Worm (Caenorhabditis elegans): ENCODE data around the gene chl-1.

Gene chl-1

ce11 chrIII:10435938-10436842 lies 31.1 kb upstream of the chl-1 start, which contains the start of the genes smrd-1 and enu-3.1:
TSS of gene smrd-1 (minus strand) at chrIII:10435988.
TSS of gene enu-3.1 (plus strand) at chrIII:10436276.
- TF ChIP-seq lin-15B (tag; optimal IDR thresholded peaks at IDR 0.05) (peak; percentile 78), pqm-1 (tag; optimal IDR thresholded peaks at IDR 0.05) (peak; percentile 0), pha-4 (tag; optimal IDR thresholded peaks at IDR 0.05) (peak; percentile 5), nhr-23 (tag; optimal IDR thresholded peaks at IDR 0.05) (peak; percentile 2), hmg-11 (tag; optimal IDR thresholded peaks at IDR 0.05) (peak; percentile 22), tbx-2 (tag; optimal IDR thresholded peaks at IDR 0.05) (peak; percentile 2), nfya-1 (tag; optimal IDR thresholded peaks at IDR 0.05; ENCODE audit: insufficient read depth) (peak; percentile 67), fkh-10 (GFP tag; optimal IDR thresholded peaks at IDR 0.05) (peak; percentile 29), nhr-43 (tag; optimal IDR thresholded peaks at IDR 0.05; ENCODE audit: poor library complexity, severe bottlenecking) (peak; percentile 30), lin-39 (tag; optimal IDR thresholded peaks at IDR 0.05) (peak; percentile 29)

ce11 chrIII:10432104-10432503 lies 27.1 kb upstream of the chl-1 start:
- TF ChIP-seq R02D3.7 (tag; optimal IDR thresholded peaks at IDR 0.05) (no peak), ZK546.5 (tag; optimal IDR thresholded peaks at IDR 0.05) (no peak), nhr-76 (tag; optimal IDR thresholded peaks at IDR 0.05) (no peak), fos-1 (tag; optimal IDR thresholded peaks at IDR 0.05) (no peak), jun-1 (tag; optimal IDR thresholded peaks at IDR 0.05) (no peak), lin-15B (tag; optimal IDR thresholded peaks at IDR 0.05) (peak; percentile 12), nhr-23 (tag; optimal IDR thresholded peaks at IDR 0.05) (no peak), lin-39 (tag; optimal IDR thresholded peaks at IDR 0.05) (peak; percentile 90), egl-5 (tag; optimal IDR thresholded peaks at IDR 0.05) (no peak), nfya-1 (tag; optimal IDR thresholded peaks at IDR 0.05; ENCODE audit: insufficient read depth) (peak; percentile 33), nhr-67 (tag; optimal IDR thresholded peaks at IDR 0.05) (no peak)

ce11 chrIII:10427882-10428281 lies 22.8 kb upstream of the chl-1 start, which contains the start of gene prp-3:
TSS of gene prp-3 (minus strand) at chrIII:10427982.
- TF ChIP-seq elt-3 (tag; optimal IDR thresholded peaks at IDR 0.05), result no peak
- no peak for TF ChIP-seq unc-62 (GFP tag; optimal IDR thresholded peaks at IDR 0.05)
- TF ChIP-seq fos-1 (tag; optimal IDR thresholded peaks at IDR 0.05), result no peak
- no peak for TF ChIP-seq zag-1 (tag; optimal IDR thresholded peaks at IDR 0.05)
- TF ChIP-seq ZK546.5 (tag; optimal IDR thresholded peaks at IDR 0.05), result no peak
- TF ChIP-seq nhr-11 (tag; optimal IDR thresholded peaks at IDR 0.05), result no peak
- no peak for TF ChIP-seq ceh-16 (tag; optimal IDR thresholded peaks at IDR 0.05)
- no peak for TF ChIP-seq fkh-10 (GFP tag; optimal IDR thresholded peaks at IDR 0.05)

ce11 chrIII:10423906-10424305 lies 18.9 kb upstream of the chl-1 start, which contains the start of gene M03C11.6:
TSS of gene M03C11.6 (minus strand) at chrIII:10424006.
- TF ChIP-seq elt-3 (tag; optimal IDR thresholded peaks at IDR 0.05) (no peak), egl-5 (tag; optimal IDR thresholded peaks at IDR 0.05) (no peak), tbx-2 (tag; optimal IDR thresholded peaks at IDR 0.05) (no peak), ama-1 (optimal IDR thresholded peaks at IDR 0.05) (no peak), ceh-16 (tag; optimal IDR thresholded peaks at IDR 0.05) (no peak), ceh-82 (tag; optimal IDR thresholded peaks at IDR 0.05) (no peak), lin-39 (tag; optimal IDR thresholded peaks at IDR 0.05) (no peak), nhr-12 (tag; optimal IDR thresholded peaks at IDR 0.05) (no peak), snpc-4 (tag; optimal IDR thresholded peaks at IDR 0.05) (no peak), pqm-1 (tag; optimal IDR thresholded peaks at IDR 0.05) (no peak), R02D3.7 (tag; optimal IDR thresholded peaks at IDR 0.05) (no peak), nhr-11 (tag; optimal IDR thresholded peaks at IDR 0.05) (no peak), skn-1 (tag; optimal IDR thresholded peaks at IDR 0.05) (no peak), nhr-67 (tag; optimal IDR thresholded peaks at IDR 0.05) (no peak), nfya-1 (tag; optimal IDR thresholded peaks at IDR 0.05; ENCODE audit: insufficient read depth) (no peak), pha-4 (tag; optimal IDR thresholded peaks at IDR 0.05) (no peak), fkh-10 (GFP tag; optimal IDR thresholded peaks at IDR 0.05) (no peak), elt-1 (tag; optimal IDR thresholded peaks at IDR 0.05) (no peak), mml-1 (tag; optimal IDR thresholded peaks at IDR 0.05) (no peak)

- no peak for TF ChIP-seq elt-3 (tag; optimal IDR thresholded peaks at IDR 0.05)
- no peak for TF ChIP-seq sea-2 (GFP tag; optimal IDR thresholded peaks at IDR 0.05)
- no peak for TF ChIP-seq zag-1 (tag; optimal IDR thresholded peaks at IDR 0.05)
- TF ChIP-seq egl-5 (tag; optimal IDR thresholded peaks at IDR 0.05), result no peak
- TF ChIP-seq elt-2 (tag; optimal IDR thresholded peaks at IDR 0.05), result no peak
- TF ChIP-seq nhr-67 (tag; optimal IDR thresholded peaks at IDR 0.05), result no peak
- no peak for TF ChIP-seq ZK546.5 (tag; optimal IDR thresholded peaks at IDR 0.05)
- no peak for TF ChIP-seq nhr-76 (tag; optimal IDR thresholded peaks at IDR 0.05)
- TF ChIP-seq daf-12 (tag; optimal IDR thresholded peaks at IDR 0.05), result no peak
- TF ChIP-seq ceh-82 (tag; optimal IDR thresholded peaks at IDR 0.05), result no peak
- TF ChIP-seq nhr-11 (tag; optimal IDR thresholded peaks at IDR 0.05), result no peak
- TF ChIP-seq elt-1 (tag; optimal IDR thresholded peaks at IDR 0.05), result no peak
- TF ChIP-seq lsy-12 (tag; optimal IDR thresholded peaks at IDR 0.05), result no peak
- TF ChIP-seq nfya-1 (tag; optimal IDR thresholded peaks at IDR 0.05; ENCODE audit: insufficient read depth), result no peak
- TF ChIP-seq pha-4 (tag; optimal IDR thresholded peaks at IDR 0.05), result no peak
- TF ChIP-seq snpc-4 (tag; optimal IDR thresholded peaks at IDR 0.05), result no peak
- no peak for TF ChIP-seq nhr-43 (tag; optimal IDR thresholded peaks at IDR 0.05; ENCODE audit: poor library complexity, severe bottlenecking)
Measured at ce11 chrIII:10421680-10422079, 16.6 kb upstream of the chl-1 start.

All from whole organism, L3 larva.